Fruit fly (Drosophila melanogaster) whole organism, prepupa: ENCODE results near the gene CecB.

ENCODE experiments used
- CG10631 ChIP-seq: fragments of 200-800 bp; sonication (Bioruptor generic); optimal IDR thresholded peaks from 2 replicates; lab custom pipeline; 2016; ENCODE audit warnings: missing biosample characterization, missing genetic modification characterization
- CG10669 ChIP-seq: fragments of 200-800 bp; sonication (Bioruptor generic); optimal IDR thresholded peaks from 3 replicates; lab custom pipeline; 2018; ENCODE audit warnings: missing biosample characterization, mild to moderate bottlenecking, missing genetic modification characterization, moderate library complexity
- CG6854 ChIP-seq: fragments of 200-800 bp; sonication (Bioruptor generic); optimal IDR thresholded peaks from 2 replicates; lab custom pipeline; 2017; ENCODE audit warnings: missing biosample characterization, mild to moderate bottlenecking, missing genetic modification characterization
- CG8119 ChIP-seq: fragments of 200-800 bp; sonication (Bioruptor generic); IDR thresholded peaks from 3 replicates; pipeline ENCODE4 v1.3.6; 2022; ENCODE audit warnings: missing biosample characterization, missing genetic modification characterization
- CG8319 ChIP-seq: fragments of 200-800 bp; sonication (Bioruptor generic); optimal IDR thresholded peaks from 3 replicates; lab custom pipeline; 2016; ENCODE audit warnings: missing biosample characterization, missing genetic modification characterization
- CG9139 ChIP-seq: fragments of 200-800 bp; sonication (Bioruptor generic); optimal IDR thresholded peaks from 3 replicates; lab custom pipeline; 2017; ENCODE audit warnings: missing biosample characterization, mild to moderate bottlenecking, missing genetic modification characterization
- Ets21C ChIP-seq: fragments of 200-800 bp; sonication (Bioruptor generic); optimal IDR thresholded peaks from 3 replicates; lab custom pipeline; 2016; ENCODE audit warnings: missing biosample characterization, missing genetic modification characterization
- Hr38 ChIP-seq: sonication (Bioruptor generic); optimal IDR thresholded peaks from 2 replicates; lab custom pipeline; 2016; ENCODE audit warnings: missing biosample characterization, missing genetic modification characterization
- OdsH ChIP-seq: fragments of 200-800 bp; sonication (Bioruptor generic); optimal IDR thresholded peaks from 3 replicates; lab custom pipeline; 2016; ENCODE audit warnings: missing biosample characterization, missing genetic modification characterization
- Sox15 ChIP-seq: fragments of 200-800 bp; sonication (Bioruptor generic); optimal IDR thresholded peaks from 3 replicates; lab custom pipeline; 2016; ENCODE audit warnings: missing biosample characterization, missing genetic modification characterization
- eg ChIP-seq: fragments of 200-800 bp; sonication (Bioruptor generic); IDR thresholded peaks from 3 replicates; pipeline ENCODE4 v1.3.6; 2022; ENCODE audit warnings: missing biosample characterization, missing genetic modification characterization
- lz ChIP-seq: fragments of 200-800 bp; sonication (Bioruptor generic); optimal IDR thresholded peaks from 3 replicates; lab custom pipeline; 2016; ENCODE audit warnings: missing biosample characterization, missing genetic modification characterization
- svp ChIP-seq: fragments of 200-800 bp; sonication (Bioruptor generic); peaks from one replicate; lab custom pipeline; 2016; ENCODE audit warnings: missing biosample characterization, missing genetic modification characterization

DNA sequence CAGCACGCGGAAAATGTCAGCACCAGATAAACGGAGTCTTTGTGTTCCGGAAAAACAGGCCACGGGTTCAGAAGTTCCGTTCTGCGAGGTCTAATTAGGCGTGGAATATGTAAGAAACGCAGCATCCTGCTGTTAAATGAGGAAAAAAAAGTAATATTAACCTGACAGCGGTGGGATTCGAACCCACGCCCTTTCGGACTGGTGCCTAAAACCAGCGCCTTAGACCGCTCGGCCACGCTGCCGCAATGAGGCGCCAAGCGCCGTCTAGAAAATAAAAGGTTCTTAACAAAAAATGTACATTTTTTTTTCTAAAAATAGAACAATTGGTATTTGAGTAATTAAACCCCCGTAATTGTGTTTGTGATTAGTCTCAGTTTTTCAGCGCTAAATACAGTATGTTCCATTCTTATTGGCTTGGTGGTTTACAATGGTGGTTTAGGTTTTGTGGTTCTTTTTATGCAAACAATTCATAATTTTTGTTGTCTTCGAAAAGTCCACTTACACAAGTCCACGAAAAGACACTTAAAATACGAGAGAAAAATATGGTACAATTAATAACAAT lies 34.3 kb upstream of the CecB start:
- TF ChIP-seq OdsH (GFP tag; lab: Kevin White, UChicago), result no peak
- TF ChIP-seq CG9139 (GFP tag; lab: Kevin White, UChicago), result no peak
- TF ChIP-seq CG8119 (GFP tag; lab: Robert Waterston, UW), result no peak
- TF ChIP-seq CG10669 (GFP tag; lab: Kevin White, UChicago), result no peak
- no peak for TF ChIP-seq Ets21C (GFP tag; lab: Kevin White, UChicago)
- no peak for TF ChIP-seq CG6854
- no peak for TF ChIP-seq CG8319 (GFP tag; lab: Kevin White, UChicago)
- no peak for TF ChIP-seq Sox15 (GFP tag; lab: Kevin White, UChicago)
- TF ChIP-seq lz, result no peak
- no peak for TF ChIP-seq svp (GFP tag; lab: Kevin White, UChicago)
- no peak for TF ChIP-seq Hr38 (GFP tag; lab: Kevin White, UChicago)
- 0 out of 3 replicates have a peak, but pooled peaks have one; percentile 26 for TF ChIP-seq eg (GFP tag; lab: Robert Waterston, UW)
- TF ChIP-seq CG10631 (GFP tag; lab: Kevin White, UChicago), result no peak
